Fruit fly (Drosophila melanogaster) whole organism, embryonic: ENCODE data around the gene CG3918.
A peak's percentile ranks its signal among the peaks of the same experiment; 100 is the strongest.

Source experiments
- Antp ChIP-seq: fragments of 200-800 bp; sonication (Bioruptor generic); optimal IDR thresholded peaks from 3 replicates; lab custom pipeline; 2016; ENCODE audit warnings: missing biosample characterization, missing genetic modification characterization
- B-H2 ChIP-seq: fragments of 200-800 bp; sonication (Bioruptor generic); optimal IDR thresholded peaks from 2 replicates; lab custom pipeline; 2018; ENCODE audit warnings: missing biosample characterization, mild to moderate bottlenecking, missing genetic modification characterization
- BEAF-32 ChIP-seq: fragments of 200-800 bp; sonication (Bioruptor generic); optimal IDR thresholded peaks from 3 replicates; lab custom pipeline; 2017; ENCODE audit warnings: missing biosample characterization, missing genetic modification characterization, mild to moderate bottlenecking, moderate library complexity, missing genetic modification reagents
- CG10431 ChIP-seq: fragments of 200-800 bp; sonication (Bioruptor generic); optimal IDR thresholded peaks from 3 replicates; lab custom pipeline; 2018; ENCODE audit warnings: missing biosample characterization, mild to moderate bottlenecking, missing genetic modification characterization
- CG10959 ChIP-seq: fragments of 200-800 bp; sonication (Bioruptor generic); IDR thresholded peaks from 2 replicates; pipeline ENCODE4 v1.3.6; 2022; ENCODE audit warnings: missing biosample characterization, missing genetic modification characterization
- CG13775 ChIP-seq: fragments of 200-800 bp; sonication (Bioruptor generic); optimal IDR thresholded peaks from 3 replicates; lab custom pipeline; 2017; ENCODE audit warnings: missing biosample characterization, mild to moderate bottlenecking, missing genetic modification characterization
- CG14965 ChIP-seq: fragments of 200-800 bp; sonication (Bioruptor generic); optimal IDR thresholded peaks from 2 replicates; lab custom pipeline; 2016; ENCODE audit warnings: missing biosample characterization, missing genetic modification characterization, borderline replicate concordance
- CG17186 ChIP-seq: fragments of 200-800 bp; sonication (Bioruptor generic); optimal IDR thresholded peaks from 3 replicates; lab custom pipeline; 2017; ENCODE audit warnings: missing biosample characterization, missing genetic modification reagents, missing genetic modification characterization
- CG17912 ChIP-seq: fragments of 200-800 bp; sonication (Bioruptor generic); optimal IDR thresholded peaks from 2 replicates; lab custom pipeline; 2018; ENCODE audit warnings: missing biosample characterization, mild to moderate bottlenecking, missing genetic modification characterization
- CG18619 ChIP-seq: fragments of 200-800 bp; sonication (Bioruptor generic); optimal IDR thresholded peaks from 3 replicates; lab custom pipeline; 2017; ENCODE audit warnings: missing biosample characterization, mild to moderate bottlenecking, missing genetic modification characterization
- CG30020 ChIP-seq: fragments of 200-800 bp; optimal IDR thresholded peaks from 2 replicates; lab custom pipeline; 2019; ENCODE audit warnings: missing biosample characterization, mild to moderate bottlenecking, missing genetic modification characterization, moderate library complexity
- CG3847 ChIP-seq: fragments of 200-800 bp; sonication (Bioruptor generic); IDR thresholded peaks from 2 replicates; pipeline ENCODE4 v1.3.6; 2022; ENCODE audit warnings: missing biosample characterization, missing genetic modification characterization
- CG4282 ChIP-seq: fragments of 200-800 bp; sonication (Bioruptor generic); optimal IDR thresholded peaks from 2 replicates; lab custom pipeline; 2016; ENCODE audit warnings: missing biosample characterization, missing genetic modification characterization
- CG4617 ChIP-seq: fragments of 200-800 bp; sonication (Bioruptor generic); optimal IDR thresholded peaks from 3 replicates; lab custom pipeline; 2016; ENCODE audit warnings: missing biosample characterization, missing genetic modification characterization, borderline replicate concordance
- CG6683 ChIP-seq: fragments of 200-800 bp; sonication (Bioruptor generic); optimal IDR thresholded peaks from 2 replicates; lab custom pipeline; 2017; ENCODE audit warnings: missing biosample characterization, mild to moderate bottlenecking, missing genetic modification characterization, missing genetic modification reagents
- CG8924 ChIP-seq: fragments of 200-800 bp; optimal IDR thresholded peaks from 3 replicates; lab custom pipeline; 2019; ENCODE audit warnings: missing biosample characterization, mild to moderate bottlenecking, missing genetic modification characterization, moderate library complexity
- CG9437 ChIP-seq: fragments of 200-800 bp; sonication (Bioruptor generic); optimal IDR thresholded peaks from 2 replicates; lab custom pipeline; 2018; ENCODE audit warnings: missing biosample characterization, mild to moderate bottlenecking, missing genetic modification characterization
- CG9932 ChIP-seq: fragments of 200-800 bp; sonication (Bioruptor generic); IDR thresholded peaks from 2 replicates; pipeline ENCODE4 v1.3.6; 2022; ENCODE audit warnings: missing biosample characterization, missing genetic modification characterization
- CTCF ChIP-seq: fragments of 200-800 bp; sonication (Bioruptor generic); optimal IDR thresholded peaks from 2 replicates; lab custom pipeline; 2017; ENCODE audit warnings: missing biosample characterization, mild to moderate bottlenecking, missing genetic modification characterization, moderate library complexity
- Dek ChIP-seq: fragments of 200-800 bp; sonication (Bioruptor generic); optimal IDR thresholded peaks from 3 replicates; lab custom pipeline; 2019; ENCODE audit warnings: missing biosample characterization, mild to moderate bottlenecking, missing genetic modification characterization, moderate library complexity
- Fer1 ChIP-seq: fragments of 200-800 bp; sonication (Bioruptor generic); optimal IDR thresholded peaks from 2 replicates; lab custom pipeline; 2017; ENCODE audit warnings: missing biosample characterization, mild to moderate bottlenecking, missing genetic modification characterization
- HmgD ChIP-seq: fragments of 200-800 bp; sonication (Bioruptor generic); optimal IDR thresholded peaks from 3 replicates; lab custom pipeline; 2016; ENCODE audit warnings: missing biosample characterization, missing genetic modification characterization
- HmgZ ChIP-seq: fragments of 200-800 bp; sonication (Bioruptor generic); optimal IDR thresholded peaks from 2 replicates; lab custom pipeline; 2018; ENCODE audit warnings: missing biosample characterization, mild to moderate bottlenecking, missing genetic modification characterization
- Med ChIP-seq: fragments of 200-800 bp; sonication (Bioruptor generic); peaks from one replicate; lab custom pipeline; 2016; ENCODE audit warnings: missing biosample characterization, missing genetic modification characterization, mild to moderate bottlenecking, inconsistent platforms, moderate library complexity
- Mes4 ChIP-seq: fragments of 200-800 bp; sonication (Bioruptor generic); optimal IDR thresholded peaks from 2 replicates; lab custom pipeline; 2016; ENCODE audit warnings: missing biosample characterization, missing genetic modification characterization
- NFAT ChIP-seq: fragments of 200-800 bp; sonication (Bioruptor generic); IDR thresholded peaks from 2 replicates; pipeline ENCODE4 v1.3.6; 2022; ENCODE audit warnings: missing biosample characterization, missing genetic modification characterization
- Oaz ChIP-seq: fragments of 200-800 bp; sonication (Bioruptor generic); IDR thresholded peaks from 2 replicates; pipeline ENCODE4 v1.3.6; 2022; ENCODE audit warnings: missing biosample characterization, missing genetic modification characterization
- Scr ChIP-seq: fragments of 200-800 bp; sonication (Bioruptor generic); IDR thresholded peaks from 2 replicates; pipeline ENCODE4 v1.3.6; 2022; ENCODE audit warnings: missing biosample characterization, missing genetic modification characterization; ENCODE audit not compliant: partially characterized antibody
- Ssrp ChIP-seq: fragments of 200-800 bp; sonication (Bioruptor generic); optimal IDR thresholded peaks from 2 replicates; lab custom pipeline; 2018; ENCODE audit warnings: missing biosample characterization, mild to moderate bottlenecking, missing genetic modification characterization, moderate library complexity
- YL-1 ChIP-seq: fragments of 200-800 bp; sonication (Bioruptor generic); optimal IDR thresholded peaks from 3 replicates; lab custom pipeline; 2017; ENCODE audit warnings: missing biosample characterization, mild to moderate bottlenecking, missing genetic modification characterization
- abd-A ChIP-seq: fragments of 200-800 bp; sonication (Bioruptor generic); optimal IDR thresholded peaks from 3 replicates; lab custom pipeline; 2019; ENCODE audit warnings: missing biosample characterization, mild to moderate bottlenecking, missing genetic modification characterization, moderate library complexity
- aop ChIP-seq: fragments of 200-800 bp; sonication (Bioruptor generic); IDR thresholded peaks from 2 replicates; pipeline ENCODE4 v1.3.6; 2022; ENCODE audit warnings: missing biosample characterization, missing genetic modification characterization
- bbx ChIP-seq: fragments of 200-800 bp; sonication (Bioruptor generic); IDR thresholded peaks from 2 replicates; pipeline ENCODE4 v1.3.6; 2022; ENCODE audit warnings: missing biosample characterization, missing genetic modification characterization; ENCODE audit not compliant: partially characterized antibody
- chinmo ChIP-seq: fragments of 200-800 bp; sonication (Bioruptor generic); IDR thresholded peaks from 4 replicates; pipeline ENCODE4 v1.3.6; 2022; ENCODE audit warnings: missing biosample characterization, missing genetic modification characterization; ENCODE audit not compliant: partially characterized antibody
- crp ChIP-seq, 2 experiments: fragments of 200-800 bp; sonication (Bioruptor generic); optimal IDR thresholded peaks; 2 replicates in 1 of 2; 3 replicates in 1 of 2; lab custom pipeline; 2017; ENCODE audit warnings: missing biosample characterization in 2 of 2, missing genetic modification characterization in 2 of 2, mild to moderate bottlenecking in 1 of 2, moderate library complexity in 1 of 2
- dm ChIP-seq: fragments of 200-800 bp; sonication (Bioruptor generic); optimal IDR thresholded peaks from 3 replicates; lab custom pipeline; 2016; ENCODE audit warnings: missing biosample characterization, missing genetic modification characterization
- dmrt11E ChIP-seq: fragments of 200-800 bp; sonication (Bioruptor generic); optimal IDR thresholded peaks from 3 replicates; lab custom pipeline; 2018; ENCODE audit warnings: missing biosample characterization, mild to moderate bottlenecking, missing genetic modification characterization, moderate library complexity
- gfzf ChIP-seq: fragments of 200-800 bp; sonication (Bioruptor generic); optimal IDR thresholded peaks from 2 replicates; lab custom pipeline; 2016; ENCODE audit warnings: missing biosample characterization, mild to moderate bottlenecking, missing genetic modification characterization, moderate library complexity
- lab ChIP-seq: fragments of 200-800 bp; sonication (Bioruptor generic); optimal IDR thresholded peaks from 3 replicates; lab custom pipeline; 2017; ENCODE audit warnings: missing biosample characterization, missing genetic modification characterization, mild to moderate bottlenecking, moderate library complexity, missing genetic modification reagents
- nerfin-2 ChIP-seq: fragments of 200-800 bp; sonication (Bioruptor generic); IDR thresholded peaks from 2 replicates; pipeline ENCODE4 v1.3.6; 2022; ENCODE audit warnings: missing biosample characterization, missing genetic modification characterization; ENCODE audit not compliant: partially characterized antibody
- nmo ChIP-seq: fragments of 200-800 bp; sonication (Bioruptor generic); optimal IDR thresholded peaks from 2 replicates; lab custom pipeline; 2018; ENCODE audit warnings: missing biosample characterization, mild to moderate bottlenecking, missing genetic modification characterization, moderate library complexity
- pfk ChIP-seq: fragments of 200-800 bp; sonication (Bioruptor generic); optimal IDR thresholded peaks from 2 replicates; lab custom pipeline; 2018; ENCODE audit warnings: missing biosample characterization, mild to moderate bottlenecking, missing genetic modification characterization, moderate library complexity
- pum ChIP-seq: fragments of 200-800 bp; sonication (Bioruptor generic); optimal IDR thresholded peaks from 2 replicates; lab custom pipeline; 2016; ENCODE audit warnings: missing biosample characterization, missing genetic modification characterization
- pzg ChIP-seq: fragments of 200-800 bp; sonication (Bioruptor generic); optimal IDR thresholded peaks from 3 replicates; lab custom pipeline; 2018; ENCODE audit warnings: missing biosample characterization, mild to moderate bottlenecking, missing genetic modification characterization, moderate library complexity
- sens-2 ChIP-seq: fragments of 200-800 bp; sonication (Bioruptor generic); IDR thresholded peaks from 2 replicates; pipeline ENCODE4 v1.3.6; 2022; ENCODE audit warnings: missing biosample characterization, missing genetic modification characterization
- shn ChIP-seq: fragments of 200-800 bp; sonication (Bioruptor generic); optimal IDR thresholded peaks from 3 replicates; lab custom pipeline; 2016; ENCODE audit warnings: missing biosample characterization, missing genetic modification characterization
- sisA ChIP-seq: fragments of 200-800 bp; sonication (Bioruptor generic); IDR thresholded peaks from 2 replicates; pipeline ENCODE4 v1.3.6; 2022; ENCODE audit warnings: missing biosample characterization, missing genetic modification characterization
- sug ChIP-seq: fragments of 200-800 bp; optimal IDR thresholded peaks from 2 replicates; lab custom pipeline; 2019; ENCODE audit warnings: missing biosample characterization, mild to moderate bottlenecking, missing genetic modification characterization, moderate library complexity
- tna ChIP-seq: fragments of 200-800 bp; sonication (Bioruptor generic); IDR thresholded peaks from 2 replicates; pipeline ENCODE4 v1.3.6; 2022; ENCODE audit warnings: missing biosample characterization, missing genetic modification characterization; ENCODE audit not compliant: partially characterized antibody
- trem ChIP-seq: fragments of 200-800 bp; optimal IDR thresholded peaks from 3 replicates; lab custom pipeline; 2019; ENCODE audit warnings: missing biosample characterization, mild to moderate bottlenecking, missing genetic modification characterization, moderate library complexity

CG3918 gene

DNA sequence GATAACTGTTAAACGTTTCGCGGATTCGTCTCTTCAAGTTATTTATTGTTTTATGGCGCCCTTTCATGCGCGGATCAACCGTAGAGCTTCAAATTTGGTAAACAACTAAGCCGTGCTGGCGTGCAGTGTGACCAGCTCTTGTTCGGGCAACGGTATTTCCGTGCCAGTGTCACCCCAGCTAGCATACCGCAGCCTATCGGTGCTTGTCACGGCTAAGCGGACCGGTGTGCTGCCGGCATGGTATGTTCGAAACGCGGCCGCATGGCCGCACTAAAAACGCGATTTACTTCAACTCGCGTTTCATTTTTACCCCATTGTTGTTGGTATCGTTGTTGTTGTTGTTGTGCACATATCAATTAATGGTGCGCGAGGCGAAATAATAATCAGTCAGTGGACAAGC is at the start of gene CG3918, which contains the start of gene CG42340:
Gene CG3918 (plus strand): TSS at position 248 of the 400 bp plus-strand sequence.
Gene CG42340 (minus strand): TSS at position 107 of the 400 bp plus-strand sequence.
- TF ChIP-seq CG8924 (tag; lab: Kevin White, UChicago), result peak; percentile 57
- TF ChIP-seq CG9932, result peak; percentile 53
- no peak for TF ChIP-seq CG10431
- peak; percentile 10 for TF ChIP-seq pfk
- TF ChIP-seq CG4282 (GFP tag; lab: Kevin White, UChicago), result peak; percentile 28
- peak; percentile 79 for TF ChIP-seq trem (tag; lab: Kevin White, UChicago)
- TF ChIP-seq sens-2 (GFP tag; lab: Robert Waterston, UW), result no peak
- TF ChIP-seq tna (GFP tag; lab: Robert Waterston, UW), result peak; percentile 13; the same call in 1 of the 2 replicates
- TF ChIP-seq Oaz, result no peak
- TF ChIP-seq pzg (GFP tag; lab: Kevin White, UChicago), result peak; percentile 100
- no peak for TF ChIP-seq CG9437 (GFP tag; lab: Kevin White, UChicago)
- peak; percentile 92 for TF ChIP-seq HmgD (GFP tag; lab: Kevin White, UChicago)
- TF ChIP-seq CG4617, result peak; percentile 93
- TF ChIP-seq CTCF (GFP tag; lab: Kevin White, UChicago), result peak; percentile 17
- TF ChIP-seq CG17186 (GFP tag; lab: Kevin White, UChicago), result peak; percentile 59
- no peak for TF ChIP-seq CG10959 (GFP tag; lab: Robert Waterston, UW)
- peak in 1 of 2 experiments; percentile 41 for TF ChIP-seq crp (GFP tag; optimal IDR thresholded peaks at IDR 0.05; lab: Kevin White, UChicago)
- peak; percentile 99 for TF ChIP-seq gfzf (GFP tag; lab: Kevin White, UChicago)
- no peak for TF ChIP-seq CG6683 (GFP tag; lab: Kevin White, UChicago)
- peak; percentile 26 for TF ChIP-seq CG30020 (tag; lab: Kevin White, UChicago)
- TF ChIP-seq YL-1, result peak; percentile 66
- TF ChIP-seq HmgZ (tag; lab: Kevin White, UChicago), result peak; percentile 83
- peak; percentile 54 for TF ChIP-seq sug (tag; lab: Kevin White, UChicago)
- TF ChIP-seq pum (GFP tag; lab: Kevin White, UChicago), result no peak
- TF ChIP-seq BEAF-32 (GFP tag; lab: Kevin White, UChicago), result peak; percentile 65
- peak; percentile 33 for TF ChIP-seq CG17912 (GFP tag; lab: Kevin White, UChicago)
- peak; percentile 92 for TF ChIP-seq CG3847 (GFP tag; lab: Robert Waterston, UW)
- no peak for TF ChIP-seq CG13775
- TF ChIP-seq dmrt11E (tag; lab: Kevin White, UChicago), result no peak
- no peak; the same call in 1 of the 2 replicates for TF ChIP-seq sisA (GFP tag; lab: Robert Waterston, UW)
- TF ChIP-seq B-H2 (GFP tag; lab: Kevin White, UChicago), result peak; percentile 36
- peak; percentile 80 for TF ChIP-seq dm (GFP tag; lab: Kevin White, UChicago)
- TF ChIP-seq aop (GFP tag; lab: Robert Waterston, UW), result no peak
- TF ChIP-seq CG18619 (GFP tag; lab: Kevin White, UChicago), result peak; percentile 6
- TF ChIP-seq CG14965 (GFP tag; lab: Kevin White, UChicago), result no peak
- TF ChIP-seq Dek (tag; lab: Kevin White, UChicago), result peak; percentile 13
- peak; percentile 61 for TF ChIP-seq nmo (GFP tag; lab: Kevin White, UChicago)
- peak; percentile 38 for TF ChIP-seq Fer1 (GFP tag; lab: Kevin White, UChicago)
- TF ChIP-seq abd-A (tag; lab: Kevin White, UChicago), result peak; percentile 69
- no peak for TF ChIP-seq Ssrp (tag; lab: Kevin White, UChicago)
- peak; percentile 76; the same call in 1 of the 4 replicates for TF ChIP-seq chinmo (GFP tag; lab: Robert Waterston, UW)
- TF ChIP-seq Med (GFP tag; lab: Kevin White, UChicago), result peak; percentile 80
- TF ChIP-seq nerfin-2 (GFP tag; lab: Robert Waterston, UW), result no peak
- TF ChIP-seq Scr (GFP tag; lab: Robert Waterston, UW), result peak; percentile 53
- TF ChIP-seq lab (GFP tag; lab: Kevin White, UChicago), result peak; percentile 34
- TF ChIP-seq Antp (GFP tag; lab: Kevin White, UChicago), result peak; percentile 19
- TF ChIP-seq shn (GFP tag; lab: Kevin White, UChicago), result peak; percentile 28
- TF ChIP-seq bbx, result peak; percentile 63
- peak; percentile 39; the same call in 1 of the 2 replicates for TF ChIP-seq NFAT (GFP tag; lab: Robert Waterston, UW)
- TF ChIP-seq Mes4 (GFP tag; lab: Kevin White, UChicago), result peak; percentile 14
